Worm (Caenorhabditis elegans) whole organism, L4 larva: Measurements from ENCODE around the gene agt-1.

ENCODE experiments used
- egl-27 ChIP-seq: sonication (generic microtip); optimal IDR thresholded peaks from 3 replicates; lab custom pipeline; 2017; ENCODE audit warnings: missing biosample characterization, missing genetic modification reagents, missing genetic modification characterization
- mdl-1 ChIP-seq, 2 experiments: fragments of 150-350 bp in 1 of 2; sonication (generic microtip) in 1 of 2; optimal IDR thresholded peaks; 2 replicates each; lab custom pipeline; 2014 to 2017; ENCODE audit warnings: missing biosample characterization in 2 of 2, missing genetic modification characterization in 2 of 2
- nhr-102 ChIP-seq: sonication (generic microtip); optimal IDR thresholded peaks from 2 replicates; lab custom pipeline; 2016; ENCODE audit warnings: mild to moderate bottlenecking, missing genetic modification characterization, moderate library complexity, missing compliant biosample characterization
- nhr-111 ChIP-seq: fragments of 200-800 bp; sonication (Bioruptor generic); optimal IDR thresholded peaks from 2 replicates; lab custom pipeline; 2018; ENCODE audit warnings: mild to moderate bottlenecking, missing genetic modification characterization, missing compliant biosample characterization
- nhr-42 ChIP-seq: fragments of 200-800 bp; sonication (Bioruptor generic); IDR thresholded peaks from 2 replicates; pipeline ENCODE4 v1.3.6; 2022; ENCODE audit warnings: missing genetic modification characterization, missing compliant biosample characterization
- saeg-2 ChIP-seq: fragments of 200-800 bp; sonication (Bioruptor generic); IDR thresholded peaks from 2 replicates; pipeline ENCODE4 v1.3.6; 2022; ENCODE audit warnings: missing genetic modification reagents, missing genetic modification characterization, missing compliant biosample characterization
- snpc-4 ChIP-seq: fragments of 150-350 bp; optimal IDR thresholded peaks from 2 replicates; lab custom pipeline; 2014; ENCODE audit warnings: missing biosample characterization, missing genetic modification characterization
- ztf-7 ChIP-seq: fragments of 150-350 bp; optimal IDR thresholded peaks from 2 replicates; lab custom pipeline; 2014; ENCODE audit warnings: missing biosample characterization, missing genetic modification characterization

- no peak for TF ChIP-seq saeg-2 (GFP tag; lab: Robert Waterston, UW)
- no peak for TF ChIP-seq snpc-4 (tag; lab: Kevin White, UChicago)
- no peak for TF ChIP-seq ztf-7 (tag; lab: Kevin White, UChicago)
- TF ChIP-seq egl-27, result no peak
- peak; percentile 43 for TF ChIP-seq nhr-111 (GFP tag; lab: Kevin White, UChicago)
- peak; percentile 33; the same call in 1 of the 2 replicates for TF ChIP-seq nhr-42 (GFP tag; lab: Robert Waterston, UW)
- no peak for TF ChIP-seq mdl-1 (tag; optimal IDR thresholded peaks at IDR 0.05; lab: Kevin White, UChicago)
- no peak for TF ChIP-seq nhr-102
Observed at ce11 chrIV:13389237-13389636, 20.0 kb upstream of the agt-1 start.
